Worm (Caenorhabditis elegans): ENCODE measurements around the gene C29F7.1.

The C29F7.1 gene

DNA sequence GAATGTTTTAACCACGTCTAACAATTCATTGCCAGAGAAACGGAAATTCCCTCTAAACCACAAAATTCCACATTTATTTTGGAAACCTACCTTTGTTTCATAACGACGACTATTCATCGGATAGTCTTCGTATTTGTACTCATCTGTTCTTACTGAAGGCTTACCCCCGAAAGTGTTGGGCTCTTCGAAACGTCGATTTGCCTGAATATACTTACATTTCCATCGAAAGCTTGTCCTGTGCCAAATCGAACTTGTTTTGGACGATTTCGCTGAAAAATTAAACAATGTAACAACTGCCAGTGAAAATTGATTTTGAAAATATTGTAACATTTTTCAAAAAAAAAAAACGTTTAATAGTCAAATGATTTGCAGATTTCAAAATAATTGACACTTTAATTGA is 52.8 kb downstream of the C29F7.1 start, which contains the start of gene F02D10.3:
TSS of gene F02D10.3 (minus strand) at position 101 of the 400 bp plus-strand sequence.
- TF ChIP-seq med-1 (GFP tag; optimal IDR thresholded peaks at IDR 0.05; ENCODE audit: insufficient read depth): no peak

DNA sequence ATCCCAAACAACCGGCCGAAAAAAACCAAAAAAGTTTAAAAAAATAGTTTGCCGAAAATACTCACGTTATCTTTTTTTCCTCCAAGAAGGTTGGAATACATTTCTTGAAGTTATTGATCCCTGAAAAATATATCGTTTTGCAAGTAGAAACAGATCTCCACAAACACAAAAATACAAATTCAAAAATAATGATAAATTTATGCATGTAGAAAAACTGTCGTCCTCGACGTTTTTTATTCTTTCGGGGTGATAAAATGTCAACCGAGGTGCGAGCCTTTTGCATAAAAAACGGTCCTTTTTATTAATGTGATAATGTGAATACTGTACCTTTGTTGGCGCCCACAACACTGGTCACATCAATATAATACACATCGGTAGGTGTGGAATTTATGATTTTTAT is 54.1 kb downstream of the C29F7.1 start, which contains the start of gene F02D10.2:
TSS of gene F02D10.2 (minus strand) at position 101 of the 400 bp plus-strand sequence.
- TF ChIP-seq T22C8.4 (GFP tag; IDR thresholded peaks at IDR 0.05) (no peak), klf-2 (GFP tag; conservative IDR thresholded peaks at IDR 0.05) (no peak), tab-1 (GFP tag; IDR thresholded peaks at IDR 0.05) (no peak), ztf-29 (GFP tag; IDR thresholded peaks at IDR 0.05) (no peak), cog-1 (tag; optimal IDR thresholded peaks at IDR 0.05) (no peak), flt-1 (GFP tag; IDR thresholded peaks at IDR 0.05) (no peak), med-1 (GFP tag; optimal IDR thresholded peaks at IDR 0.05; ENCODE audit: insufficient read depth) (no peak), ref-1 (GFP tag; conservative IDR thresholded peaks at IDR 0.05) (no peak), ztf-23 (GFP tag; IDR thresholded peaks at IDR 0.05) (no peak)
